Worm (Caenorhabditis elegans): ENCODE results near the gene F21C10.3.

- TF ChIP-seq alr-1 (tag; optimal IDR thresholded peaks at IDR 0.05; ENCODE audit: borderline replicate concordance) (no peak), mep-1 (tag; optimal IDR thresholded peaks at IDR 0.05) (no peak), zag-1 (tag; optimal IDR thresholded peaks at IDR 0.05) (no peak), nhr-76 (tag; optimal IDR thresholded peaks at IDR 0.05) (no peak), jun-1 (tag; optimal IDR thresholded peaks at IDR 0.05) (no peak), tbx-2 (tag; optimal IDR thresholded peaks at IDR 0.05) (no peak), fos-1 (tag; optimal IDR thresholded peaks at IDR 0.05) (no peak), egl-27 (tag; optimal IDR thresholded peaks at IDR 0.05) (no peak)
These were observed 15.4 kb upstream of the F21C10.3 start, which contains the start of gene F21C10.7 for ce11 chrV:9112467-9112866.

Measured in whole organism, L1 larva.